Worm (Caenorhabditis elegans) whole organism, L3 larva: ENCODE results near the gene Y67D8C.2.

ENCODE experiments used
- elt-1 ChIP-seq: fragments of 150-350 bp; optimal IDR thresholded peaks from 2 replicates; lab custom pipeline; 2014; ENCODE audit warnings: missing biosample characterization, missing genetic modification characterization
- fkh-2 ChIP-seq: fragments of 150-350 bp; optimal IDR thresholded peaks from 2 replicates; lab custom pipeline; 2014; ENCODE audit warnings: missing biosample characterization, missing genetic modification reagents, missing genetic modification characterization
- sea-2 ChIP-seq: fragments of 150-350 bp; sonication (generic microtip); optimal IDR thresholded peaks from 4 replicates; lab custom pipeline; 2014; ENCODE audit warnings: missing biosample characterization, missing genetic modification reagents, missing genetic modification characterization

DNA sequence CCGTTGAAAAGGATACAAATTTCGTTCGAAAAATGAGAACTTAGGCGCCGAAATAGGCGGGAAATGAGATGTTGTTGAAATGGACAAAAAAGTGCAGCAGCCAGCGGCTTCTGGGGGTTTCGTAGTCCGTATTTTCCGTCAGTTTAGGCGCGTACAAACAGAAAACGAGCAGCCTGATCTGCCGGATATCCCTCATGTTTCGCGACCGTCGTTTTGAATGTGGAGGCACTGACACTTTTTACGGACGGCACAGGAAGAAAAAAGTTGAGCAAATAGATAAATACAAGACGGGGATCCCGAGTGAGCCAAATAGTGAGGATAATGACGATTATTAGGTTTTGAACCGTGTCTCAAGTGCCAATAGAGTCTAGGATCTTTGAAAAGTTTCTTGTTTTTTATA, 4.1 kb downstream of the Y67D8C.2 start, which contains the start of gene Y67D8C.22:
- TF ChIP-seq sea-2 (GFP tag; lab: Kevin White, UChicago) = no peak
- no peak for TF ChIP-seq fkh-2 (tag; lab: Kevin White, UChicago)
- TF ChIP-seq elt-1 (tag; lab: Kevin White, UChicago) = no peak
